Fruit fly (Drosophila melanogaster) whole organism, embryonic: Measurements from ENCODE around the gene Rrp45.
A peak's percentile ranks its signal among the peaks of the same experiment; 100 is the strongest.

Experiments used
- CG34376 ChIP-seq: fragments of 200-800 bp; sonication (Bioruptor generic); optimal IDR thresholded peaks from 2 replicates; lab custom pipeline; 2018; ENCODE audit warnings: missing biosample characterization, mild to moderate bottlenecking, missing genetic modification characterization
- TFAM ChIP-seq: fragments of 200-800 bp; sonication (Bioruptor generic); optimal IDR thresholded peaks from 2 replicates; lab custom pipeline; 2017; ENCODE audit warnings: missing biosample characterization, missing genetic modification characterization, inconsistent platforms
- chif ChIP-seq, 2 experiments: fragments of 200-800 bp; sonication (Bioruptor generic); optimal IDR thresholded peaks; 3 replicates each; lab custom pipeline; 2016; ENCODE audit warnings: missing biosample characterization in 2 of 2, missing genetic modification characterization in 2 of 2
- grn ChIP-seq: fragments of 200-800 bp; sonication (Bioruptor generic); optimal IDR thresholded peaks from 3 replicates; lab custom pipeline; 2017; ENCODE audit warnings: missing biosample characterization, missing genetic modification characterization
- hbn ChIP-seq: fragments of 200-800 bp; sonication (Bioruptor generic); IDR thresholded peaks from 2 replicates; pipeline ENCODE4 v1.3.6; 2022; ENCODE audit warnings: missing biosample characterization, missing genetic modification characterization; ENCODE audit not compliant: partially characterized antibody
- lola ChIP-seq, 3 experiments: fragments of >200 bp in 2 of 3; fragments of 200-800 bp in 1 of 3; sonication (Bioruptor generic) in 1 of 3; optimal IDR thresholded peaks; 2 replicates each; lab custom pipeline; 2017 to 2019; ENCODE audit warnings: missing biosample characterization in 3 of 3, missing genetic modification characterization in 3 of 3, mild to moderate bottlenecking in 1 of 3, moderate library complexity in 1 of 3
- lov ChIP-seq, 2 experiments: fragments of 200-800 bp in 1 of 2; fragments of >200 bp in 1 of 2; sonication (Bioruptor generic) in 1 of 2; IDR thresholded peaks in 1 of 2; optimal IDR thresholded peaks in 1 of 2; 2 replicates in 1 of 2; 3 replicates in 1 of 2; pipeline versions ENCODE4 v1.3.6 to Lab custom; 2017 to 2022; ENCODE audit warnings: missing biosample characterization in 1 of 2, missing genetic modification characterization in 1 of 2
- tll ChIP-seq, 2 experiments: fragments of 200-800 bp in 1 of 2; fragments of >200 bp in 1 of 2; sonication (Bioruptor generic) in 1 of 2; optimal IDR thresholded peaks; 2 replicates each; lab custom pipeline; 2017 to 2019; ENCODE audit warnings: missing biosample characterization in 2 of 2, missing genetic modification characterization in 2 of 2, mild to moderate bottlenecking in 1 of 2, moderate library complexity in 1 of 2

dm6 chrX:16833097-16833496 is 42.0 kb upstream of the Rrp45 start:
- no peak for TF ChIP-seq grn (GFP tag; lab: Kevin White, UChicago)
- TF ChIP-seq lola (GFP tag; optimal IDR thresholded peaks at IDR 0.05; lab: Kevin White, UChicago): peak in 1 of 3 experiments; percentile 65
- TF ChIP-seq TFAM: no peak
- no peak for TF ChIP-seq lov (optimal IDR thresholded peaks at IDR 0.05; lab: Kevin White, UChicago)
- TF ChIP-seq lov (GFP tag; IDR thresholded peaks at IDR 0.05; lab: Robert Waterston, UW): peak; percentile 67; the same call in 2 of the 3 replicates
- TF ChIP-seq chif (GFP tag; optimal IDR thresholded peaks at IDR 0.05; lab: Kevin White, UChicago): peak; percentile 72 to 82
- no peak for TF ChIP-seq CG34376
- no peak for TF ChIP-seq tll (GFP tag; optimal IDR thresholded peaks at IDR 0.05; lab: Kevin White, UChicago)
- no peak for TF ChIP-seq hbn (GFP tag; lab: Robert Waterston, UW)
